Fruit fly (Drosophila melanogaster): ENCODE results near the gene CG6040.

Gene CG6040

dm6 chr3R:19093127-19093812, 3.5 kb upstream of the CG6040 start (continued):
- TF ChIP-seq CG6163 (GFP tag; IDR thresholded peaks at IDR 0.05) (0 out of 3 replicates have a peak, but pooled peaks have one; percentile 52), svp (GFP tag) (peak; percentile 83), Hr39 (GFP tag; optimal IDR thresholded peaks at IDR 0.05) (peak; percentile 40), CG11762 (GFP tag; optimal IDR thresholded peaks at IDR 0.05; ENCODE audit: insufficient read depth) (no peak), Eip93F (GFP tag; optimal IDR thresholded peaks at IDR 0.05) (no peak), CG34406 (GFP tag; optimal IDR thresholded peaks at IDR 0.05) (no peak), Sox14 (GFP tag; optimal IDR thresholded peaks at IDR 0.05) (peak; percentile 21), CG10631 (GFP tag; optimal IDR thresholded peaks at IDR 0.05) (peak; percentile 18)

- TF ChIP-seq CG8119 (GFP tag; IDR thresholded peaks at IDR 0.05) (0 out of 3 replicates have a peak, but pooled peaks have one; percentile 24), CG7368 (GFP tag; optimal IDR thresholded peaks at IDR 0.05) (no peak), CG10669 (GFP tag; optimal IDR thresholded peaks at IDR 0.05) (no peak), Hr4 (GFP tag; optimal IDR thresholded peaks at IDR 0.05) (no peak), Smox (GFP tag; optimal IDR thresholded peaks at IDR 0.05) (no peak), pdm3 (GFP tag; optimal IDR thresholded peaks at IDR 0.05) (no peak), esn (GFP tag; optimal IDR thresholded peaks at IDR 0.05) (peak; percentile 25), topi (GFP tag; optimal IDR thresholded peaks at IDR 0.05) (peak; percentile 10), fkh (GFP tag; optimal IDR thresholded peaks at IDR 0.05) (no peak), fd59A (GFP tag; optimal IDR thresholded peaks at IDR 0.05) (no peak), Eip75B (GFP tag; optimal IDR thresholded peaks at IDR 0.05) (no peak), CG6276 (GFP tag; optimal IDR thresholded peaks at IDR 0.05) (no peak), dac (GFP tag; optimal IDR thresholded peaks at IDR 0.05) (no peak), Sox15 (GFP tag; optimal IDR thresholded peaks at IDR 0.05) (no peak), Sox102F (GFP tag; optimal IDR thresholded peaks at IDR 0.05) (peak; percentile 28), CG34406 (GFP tag; optimal IDR thresholded peaks at IDR 0.05) (no peak), CG15336 (GFP tag; IDR thresholded peaks at IDR 0.05) (peak; percentile 36; the same call in 1 of the 2 replicates), spab (GFP tag; optimal IDR thresholded peaks at IDR 0.05) (no peak), Met (GFP tag; optimal IDR thresholded peaks at IDR 0.05) (no peak), lz (GFP tag; optimal IDR thresholded peaks at IDR 0.05) (peak; percentile 12), CG6854 (GFP tag; optimal IDR thresholded peaks at IDR 0.05) (no peak), CG6163 (GFP tag; IDR thresholded peaks at IDR 0.05) (peak; percentile 49; the same call in 2 of the 3 replicates), cyc (GFP tag; optimal IDR thresholded peaks at IDR 0.05) (no peak), CG8319 (GFP tag; optimal IDR thresholded peaks at IDR 0.05) (no peak), CG11294 (GFP tag; IDR thresholded peaks at IDR 0.05) (no peak), Lpt (GFP tag; optimal IDR thresholded peaks at IDR 0.05) (no peak), CG10631 (GFP tag; optimal IDR thresholded peaks at IDR 0.05) (no peak), Ets96B (tag; optimal IDR thresholded peaks at IDR 0.05) (no peak), Gug (GFP tag; IDR thresholded peaks at IDR 0.05) (no peak), CG9139 (GFP tag; optimal IDR thresholded peaks at IDR 0.05) (no peak), CG3919 (GFP tag; optimal IDR thresholded peaks at IDR 0.05) (peak; percentile 27), Eip78C (GFP tag) (peak; percentile 67), CG6808 (GFP tag; optimal IDR thresholded peaks at IDR 0.05) (peak; percentile 20), achi (GFP tag; optimal IDR thresholded peaks at IDR 0.05) (no peak), CG6792 (GFP tag; optimal IDR thresholded peaks at IDR 0.05) (no peak), CG16779 (tag; optimal IDR thresholded peaks at IDR 0.05) (peak; percentile 11), svp (GFP tag) (no peak), fd85E (GFP tag; optimal IDR thresholded peaks at IDR 0.05) (no peak), Sox14 (GFP tag; optimal IDR thresholded peaks at IDR 0.05) (peak; percentile 33), CG1621 (tag; optimal IDR thresholded peaks at IDR 0.05) (no peak), vri (GFP tag; optimal IDR thresholded peaks at IDR 0.05) (peak; percentile 60), CG11762 (GFP tag; optimal IDR thresholded peaks at IDR 0.05; ENCODE audit: insufficient read depth) (no peak), CG11902 (GFP tag; optimal IDR thresholded peaks at IDR 0.05) (no peak), CG3032 (tag; optimal IDR thresholded peaks at IDR 0.05) (no peak), ss (GFP tag; optimal IDR thresholded peaks at IDR 0.05) (peak in 1 of 2 experiments; percentile 5), CG31627 (GFP tag; optimal IDR thresholded peaks at IDR 0.05) (no peak), eg (GFP tag; IDR thresholded peaks at IDR 0.05) (0 out of 3 replicates have a peak, but pooled peaks have one; percentile 11)
Measured at dm6 chr3R:19094039-19094438, 2.7 kb upstream of the CG6040 start, which contains the start of gene cdi. TSS of gene cdi (minus strand) at chr3R:19094270.

All from whole organism, prepupa.